Worm (Caenorhabditis elegans) whole organism, L2 larva: ENCODE data around the gene sdz-28.

ENCODE experiments used
- C34F6.9 ChIP-seq: fragments of 150-350 bp; optimal IDR thresholded peaks from 2 replicates; lab custom pipeline; 2014; ENCODE audit warnings: missing biosample characterization, missing genetic modification characterization
- F13H6.1 ChIP-seq: sonication (generic microtip); optimal IDR thresholded peaks from 2 replicates; lab custom pipeline; 2016; ENCODE audit warnings: missing genetic modification characterization, missing compliant biosample characterization
- R02D3.7 ChIP-seq: fragments of 150-350 bp; optimal IDR thresholded peaks from 2 replicates; lab custom pipeline; 2014; ENCODE audit warnings: missing biosample characterization, missing genetic modification characterization
- Y55F3AM.14 ChIP-seq: fragments of 200-800 bp; sonication (Bioruptor generic); optimal IDR thresholded peaks from 2 replicates; lab custom pipeline; 2018; ENCODE audit warnings: mild to moderate bottlenecking, missing genetic modification characterization, missing compliant biosample characterization
- alr-1 ChIP-seq: fragments of 150-350 bp; optimal IDR thresholded peaks from 2 replicates; lab custom pipeline; 2014; ENCODE audit warnings: missing biosample characterization, missing genetic modification characterization
- aly-2 ChIP-seq: fragments of 150-350 bp; optimal IDR thresholded peaks from 2 replicates; lab custom pipeline; 2014; ENCODE audit warnings: missing biosample characterization, missing genetic modification characterization
- ama-1 ChIP-seq: fragments of 150-350 bp; optimal IDR thresholded peaks from 2 replicates; lab custom pipeline; 2018; ENCODE audit warnings: inconsistent platforms
- blmp-1 ChIP-seq: sonication (generic microtip); optimal IDR thresholded peaks from 2 replicates; lab custom pipeline; 2017; ENCODE audit warnings: missing genetic modification characterization, mild to moderate bottlenecking, missing compliant biosample characterization, antibody characterized with exemption, moderate library complexity; ENCODE audit not compliant: insufficient read depth
- ceh-16 ChIP-seq: fragments of 150-350 bp; optimal IDR thresholded peaks from 2 replicates; lab custom pipeline; 2014; ENCODE audit warnings: missing biosample characterization, missing genetic modification characterization
- crh-2 ChIP-seq: sonication (generic microtip); optimal IDR thresholded peaks from 2 replicates; lab custom pipeline; 2017; ENCODE audit warnings: missing biosample characterization, missing genetic modification characterization
- egl-27 ChIP-seq: sonication (generic microtip); optimal IDR thresholded peaks from 3 replicates; lab custom pipeline; 2017; ENCODE audit warnings: missing biosample characterization, missing genetic modification reagents, missing genetic modification characterization
- elt-1 ChIP-seq: fragments of 150-350 bp; optimal IDR thresholded peaks from 2 replicates; lab custom pipeline; 2014; ENCODE audit warnings: missing biosample characterization, missing genetic modification characterization
- elt-3 ChIP-seq: sonication (generic microtip); optimal IDR thresholded peaks from 2 replicates; lab custom pipeline; 2017; ENCODE audit warnings: missing biosample characterization, missing genetic modification characterization
- fos-1 ChIP-seq: fragments of 150-350 bp; optimal IDR thresholded peaks from 2 replicates; lab custom pipeline; 2014; ENCODE audit warnings: missing biosample characterization, missing genetic modification characterization
- lin-11 ChIP-seq: fragments of 150-350 bp; sonication (generic microtip); optimal IDR thresholded peaks from 2 replicates; lab custom pipeline; 2014; ENCODE audit warnings: missing biosample characterization, missing genetic modification characterization, inconsistent platforms, mixed read lengths
- lin-13 ChIP-seq: fragments of 150-350 bp; optimal IDR thresholded peaks from 2 replicates; lab custom pipeline; 2014; ENCODE audit warnings: missing biosample characterization, missing genetic modification reagents, missing genetic modification characterization
- mab-5 ChIP-seq: fragments of 150-350 bp; optimal IDR thresholded peaks from 2 replicates; lab custom pipeline; 2014; ENCODE audit warnings: missing biosample characterization, missing genetic modification characterization
- mdl-1 ChIP-seq, 2 experiments: fragments of 150-350 bp in 1 of 2; sonication (generic microtip) in 1 of 2; optimal IDR thresholded peaks; 2 replicates each; lab custom pipeline; 2017; ENCODE audit warnings: missing biosample characterization in 2 of 2, missing genetic modification characterization in 2 of 2
- nhr-10 ChIP-seq: sonication (generic microtip); optimal IDR thresholded peaks from 2 replicates; lab custom pipeline; 2017; ENCODE audit warnings: missing biosample characterization, missing genetic modification characterization
- nhr-11 ChIP-seq: fragments of 150-350 bp; optimal IDR thresholded peaks from 2 replicates; lab custom pipeline; 2014; ENCODE audit warnings: missing biosample characterization, missing genetic modification characterization
- nhr-12 ChIP-seq: fragments of 150-350 bp; optimal IDR thresholded peaks from 2 replicates; lab custom pipeline; 2014; ENCODE audit warnings: missing biosample characterization, missing genetic modification characterization
- nhr-129 ChIP-seq: fragments of 150-350 bp; optimal IDR thresholded peaks from 2 replicates; lab custom pipeline; 2014; ENCODE audit warnings: missing biosample characterization, missing genetic modification characterization
- nhr-237 ChIP-seq: fragments of 150-350 bp; optimal IDR thresholded peaks from 2 replicates; lab custom pipeline; 2014; ENCODE audit warnings: missing biosample characterization, missing genetic modification characterization
- nhr-25 ChIP-seq: fragments of 150-350 bp; sonication (generic microtip); optimal IDR thresholded peaks from 3 replicates; lab custom pipeline; 2014; ENCODE audit warnings: missing biosample characterization, missing genetic modification characterization
- nhr-6 ChIP-seq: fragments of 150-350 bp; optimal IDR thresholded peaks from 2 replicates; lab custom pipeline; 2014; ENCODE audit warnings: missing biosample characterization, missing genetic modification characterization
- nhr-77 ChIP-seq: fragments of 150-350 bp; optimal IDR thresholded peaks from 2 replicates; lab custom pipeline; 2014; ENCODE audit warnings: missing biosample characterization, missing genetic modification characterization
- peb-1 ChIP-seq: fragments of 150-350 bp; optimal IDR thresholded peaks from 2 replicates; lab custom pipeline; 2014; ENCODE audit warnings: missing biosample characterization, missing genetic modification characterization
- skn-1 ChIP-seq: sonication (generic microtip); optimal IDR thresholded peaks from 2 replicates; lab custom pipeline; 2017; ENCODE audit warnings: missing biosample characterization, missing genetic modification characterization
- sma-3 ChIP-seq: sonication (generic microtip); optimal IDR thresholded peaks from 2 replicates; lab custom pipeline; 2016; ENCODE audit warnings: missing genetic modification reagents, missing genetic modification characterization, missing compliant biosample characterization
- sma-9 ChIP-seq, 2 experiments: fragments of 150-350 bp in 1 of 2; sonication (generic microtip) in 1 of 2; optimal IDR thresholded peaks; 2 replicates each; lab custom pipeline; 2014 to 2016; ENCODE audit warnings: missing genetic modification characterization in 2 of 2, mild to moderate bottlenecking in 1 of 2, missing biosample characterization in 1 of 2, missing compliant biosample characterization in 1 of 2, missing genetic modification reagents in 1 of 2, moderate library complexity in 1 of 2
- snpc-4 ChIP-seq: fragments of 150-350 bp; optimal IDR thresholded peaks from 2 replicates; lab custom pipeline; 2014; ENCODE audit warnings: missing biosample characterization, missing genetic modification characterization
- unc-39 ChIP-seq: fragments of 150-350 bp; optimal IDR thresholded peaks from 2 replicates; lab custom pipeline; 2014; ENCODE audit warnings: missing biosample characterization, missing genetic modification characterization
- unc-55 ChIP-seq: fragments of 150-350 bp; sonication (generic microtip); optimal IDR thresholded peaks from 3 replicates; lab custom pipeline; 2014; ENCODE audit warnings: missing biosample characterization, missing genetic modification reagents, missing genetic modification characterization
- unc-62 ChIP-seq: fragments of 150-350 bp; optimal IDR thresholded peaks from 2 replicates; lab custom pipeline; 2014; ENCODE audit warnings: missing biosample characterization, missing genetic modification reagents, missing genetic modification characterization
- zag-1 ChIP-seq: fragments of 150-350 bp; optimal IDR thresholded peaks from 2 replicates; lab custom pipeline; 2014; ENCODE audit warnings: missing biosample characterization, missing genetic modification characterization
- ztf-1 ChIP-seq: fragments of 200-800 bp; sonication (Bioruptor generic); conservative IDR thresholded peaks from 2 replicates; pipeline ENCODE4 v1.3.6; 2022; ENCODE audit warnings: missing genetic modification characterization, missing compliant biosample characterization
- ztf-4 ChIP-seq: fragments of 150-350 bp; optimal IDR thresholded peaks from 2 replicates; lab custom pipeline; 2014; ENCODE audit warnings: missing biosample characterization, missing genetic modification characterization

sdz-28 gene

ce11 chrII:2166376-2166775 lies 35.5 kb downstream of the sdz-28 start, which contains the start of gene C33C12.4:
Gene C33C12.4 (minus strand): TSS chrII:2166476.
- TF ChIP-seq nhr-237 (tag; lab: Kevin White, UChicago) = no peak
- no peak for TF ChIP-seq unc-39
- TF ChIP-seq snpc-4 = no peak
- no peak for TF ChIP-seq aly-2 (tag; lab: Kevin White, UChicago)
- no peak for TF ChIP-seq fos-1 (tag; lab: Kevin White, UChicago)
- TF ChIP-seq nhr-25 = no peak
- no peak for TF ChIP-seq elt-3 (tag; lab: Kevin White, UChicago)
- no peak for TF ChIP-seq ztf-1 (GFP tag; lab: Robert Waterston, UW)
- TF ChIP-seq lin-11 (tag; lab: Kevin White, UChicago) = no peak
- TF ChIP-seq nhr-11 (tag; lab: Kevin White, UChicago) = no peak
- TF ChIP-seq nhr-77 (tag; lab: Kevin White, UChicago) = no peak
- no peak for TF ChIP-seq sma-9 (GFP tag; optimal IDR thresholded peaks at IDR 0.05; lab: Kevin White, UChicago)
- TF ChIP-seq sma-9 (tag; optimal IDR thresholded peaks at IDR 0.05; lab: Kevin White, UChicago) = no peak
- TF ChIP-seq nhr-129 (tag; lab: Kevin White, UChicago) = no peak
- TF ChIP-seq mdl-1 (tag; optimal IDR thresholded peaks at IDR 0.05; lab: Kevin White, UChicago) = no peak
- TF ChIP-seq sma-3 = no peak
- TF ChIP-seq alr-1 (tag; lab: Kevin White, UChicago) = no peak
- no peak for TF ChIP-seq C34F6.9 (tag; lab: Kevin White, UChicago)

- TF ChIP-seq lin-13 (no peak), fos-1 (tag; lab: Kevin White, UChicago) (no peak), alr-1 (tag; lab: Kevin White, UChicago) (no peak), egl-27 (no peak), crh-2 (no peak), peb-1 (tag; lab: Kevin White, UChicago) (no peak), unc-62 (no peak), mab-5 (tag; lab: Kevin White, UChicago) (no peak), nhr-12 (tag; lab: Kevin White, UChicago) (no peak), ceh-16 (tag; lab: Kevin White, UChicago) (no peak), elt-1 (no peak), snpc-4 (no peak)
These were observed 37.5 kb downstream of the sdz-28 start, which contains the start of gene fbxb-38 for ce11 chrII:2168374-2168773. Gene fbxb-38 (minus strand): TSS chrII:2168763.

- TF ChIP-seq elt-3 (tag; lab: Kevin White, UChicago) (no peak), ztf-4 (tag; lab: Kevin White, UChicago) (no peak), blmp-1 (no peak)
These were observed 39.2 kb downstream of the sdz-28 start, which contains the start of gene C33C12.12 for ce11 chrII:2170085-2170484. Gene C33C12.12 (minus strand): TSS chrII:2170185.

ce11 chrII:2175367-2175766 lies 44.5 kb downstream of the sdz-28 start, which contains the start of gene C33C12.7:
Gene C33C12.7 (minus strand): TSS chrII:2175467.
- TF ChIP-seq C34F6.9 (tag; lab: Kevin White, UChicago) = no peak
- TF ChIP-seq elt-1 = no peak
- no peak for TF ChIP-seq crh-2
- no peak for TF ChIP-seq ama-1 (lab: Kevin White, UChicago)
- no peak for TF ChIP-seq fos-1 (tag; lab: Kevin White, UChicago)
- TF ChIP-seq aly-2 (tag; lab: Kevin White, UChicago) = no peak
- no peak for TF ChIP-seq nhr-237 (tag; lab: Kevin White, UChicago)
- TF ChIP-seq sma-9 (GFP tag; optimal IDR thresholded peaks at IDR 0.05; lab: Kevin White, UChicago) = no peak
- no peak for TF ChIP-seq sma-9 (tag; optimal IDR thresholded peaks at IDR 0.05; lab: Kevin White, UChicago)
- TF ChIP-seq blmp-1 = no peak
- TF ChIP-seq unc-55 (GFP tag; lab: Kevin White, UChicago) = no peak

- TF ChIP-seq skn-1 (no peak), crh-2 (peak; percentile 10), mab-5 (tag; lab: Kevin White, UChicago) (no peak), fos-1 (tag; lab: Kevin White, UChicago) (peak; percentile 30), Y55F3AM.14 (GFP tag; lab: Kevin White, UChicago) (no peak)
These were observed 45.8 kb downstream of the sdz-28 start, which contains the start of gene gba-1 for ce11 chrII:2176688-2177087. Gene gba-1 (plus strand): TSS chrII:2176741.

- TF ChIP-seq zag-1 (tag; lab: Kevin White, UChicago) (no peak), ztf-1 (GFP tag; lab: Robert Waterston, UW) (no peak), nhr-237 (tag; lab: Kevin White, UChicago) (no peak), nhr-77 (tag; lab: Kevin White, UChicago) (no peak), C34F6.9 (tag; lab: Kevin White, UChicago) (no peak), unc-39 (no peak), blmp-1 (no peak), skn-1 (no peak), R02D3.7 (tag; lab: Kevin White, UChicago) (no peak), peb-1 (tag; lab: Kevin White, UChicago) (no peak), nhr-6 (tag; lab: Kevin White, UChicago) (no peak), nhr-25 (no peak), F13H6.1 (no peak), nhr-10 (tag; lab: Kevin White, UChicago) (no peak)
These were observed 46.9 kb downstream of the sdz-28 start for ce11 chrII:2177735-2178134.
